Fruit fly (Drosophila melanogaster) S2 (cell line): ENCODE measurements around the gene inaE.
A peak's percentile ranks its signal among the peaks of the same experiment; 100 is the strongest.

Source experiments
- CG8478 ChIP-seq: fragments of >200 bp; optimal IDR thresholded peaks from 2 replicates; lab custom pipeline; 2018
- CTCF ChIP-seq, 2 experiments: fragments of >200 bp; optimal IDR thresholded peaks; 2 replicates each; lab custom pipeline; 2018

The inaE gene

DNA sequence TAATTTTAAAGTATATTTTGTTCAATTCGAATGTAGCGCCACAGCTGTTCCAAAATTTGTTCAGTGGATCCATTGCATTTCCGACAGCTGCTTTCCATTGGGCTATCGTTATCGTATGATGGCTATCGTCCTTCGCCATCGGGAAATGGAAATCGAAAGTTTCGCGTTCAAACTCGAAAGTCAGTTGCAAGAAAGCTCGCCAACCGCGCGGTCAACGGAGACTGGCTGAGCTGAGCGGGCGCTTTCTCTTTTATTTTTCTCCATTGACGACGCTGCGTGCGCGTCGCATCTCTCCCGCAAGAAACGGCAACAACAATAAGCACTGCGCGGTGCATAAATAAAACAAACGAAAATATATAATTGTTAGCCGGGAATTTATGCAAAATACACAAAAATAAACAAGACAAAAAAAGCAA, at the start of gene inaE:
Gene inaE, plus strand, starts transcription at position 181 of the 416 bp plus-strand sequence.
- no peak for TF ChIP-seq CG8478 (lab: Kevin White, UChicago)
- TF ChIP-seq CTCF (optimal IDR thresholded peaks at IDR 0.05; lab: Kevin White, UChicago), result peak in 1 of 2 experiments; percentile 14

DNA sequence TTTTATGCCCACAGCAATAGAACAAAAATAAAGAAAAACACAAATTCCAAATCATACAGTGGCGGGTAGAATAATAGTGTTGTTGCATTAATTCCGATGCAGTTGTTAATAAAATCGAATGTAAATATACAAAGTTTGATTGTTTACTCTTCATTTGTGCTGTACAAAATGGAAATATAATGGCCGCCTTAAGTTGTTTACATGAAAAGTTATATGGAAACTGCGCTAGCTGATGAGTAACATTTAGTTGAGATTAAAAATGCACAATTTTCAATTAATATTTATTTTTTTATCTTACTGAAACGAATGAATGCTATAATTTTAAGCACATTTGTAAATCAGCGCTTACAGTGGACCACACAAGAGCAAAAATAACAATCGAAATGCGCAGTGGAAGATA, 48.6 kb upstream of the inaE start:
- TF ChIP-seq CG8478 (lab: Kevin White, UChicago) (no peak), CTCF (optimal IDR thresholded peaks at IDR 0.05; lab: Kevin White, UChicago) (no peak)

DNA sequence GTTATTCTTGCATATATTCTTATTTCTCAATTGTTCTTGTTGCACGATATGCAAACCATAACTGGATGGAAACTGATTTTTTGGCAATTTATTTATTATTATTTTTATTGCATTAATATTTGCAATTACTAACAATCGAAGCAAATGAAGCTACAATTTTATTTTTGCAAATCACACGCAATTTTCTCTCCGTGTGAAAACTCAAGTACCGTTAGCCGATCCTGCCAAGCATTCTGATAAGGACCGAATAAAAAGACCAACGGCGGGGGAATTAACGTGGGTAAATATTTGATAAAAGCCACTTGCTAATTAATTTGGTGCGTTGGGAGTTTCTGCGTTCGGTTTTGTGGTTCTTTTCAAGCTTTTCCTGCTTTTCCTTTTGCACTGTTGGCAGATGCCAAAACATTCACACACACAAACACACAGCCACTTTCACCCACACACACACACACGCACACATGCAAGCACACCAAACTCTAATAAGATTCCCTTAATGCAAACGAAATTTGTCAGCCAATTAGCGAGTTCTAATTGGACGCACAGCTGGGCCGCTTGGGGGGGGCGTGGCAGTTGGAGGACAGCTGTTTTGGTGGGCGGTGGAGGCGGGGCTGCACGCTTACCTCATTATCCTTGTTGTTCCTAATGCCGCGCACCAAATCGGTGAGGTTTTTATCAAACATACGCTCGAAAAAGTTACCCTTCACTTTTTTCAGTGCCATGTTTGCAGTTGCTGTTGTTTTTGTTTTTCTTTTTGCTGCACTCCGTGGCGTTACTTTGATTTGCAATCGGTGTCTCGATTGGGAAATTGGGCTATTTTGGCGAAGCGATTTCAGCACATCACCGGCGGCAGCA, 48.0 kb upstream of the inaE start:
- TF ChIP-seq CG8478 (lab: Kevin White, UChicago) (no peak), CTCF (optimal IDR thresholded peaks at IDR 0.05; lab: Kevin White, UChicago) (no peak)

DNA sequence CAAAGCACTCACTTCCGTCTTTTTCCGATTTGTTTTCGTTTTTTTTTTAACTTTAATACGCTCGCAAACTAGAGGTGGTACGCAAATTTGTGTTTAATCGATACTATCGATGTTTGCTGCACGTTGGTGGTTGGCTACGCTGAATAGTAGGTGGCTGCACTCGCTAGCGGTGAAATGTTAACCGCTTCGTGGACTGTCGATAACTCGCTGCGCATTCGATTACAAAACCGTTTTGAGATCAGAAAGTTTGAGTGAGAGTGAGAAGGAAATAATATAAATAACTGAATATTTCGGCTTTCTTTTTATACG, 47.4 kb upstream of the inaE start, which contains the start of gene g:
Gene g, minus strand, starts transcription at position 105 of the 309 bp plus-strand sequence.
- peak in 1 of 2 experiments; percentile 51 for TF ChIP-seq CTCF (optimal IDR thresholded peaks at IDR 0.05; lab: Kevin White, UChicago)
- TF ChIP-seq CG8478 (lab: Kevin White, UChicago), result no peak

DNA sequence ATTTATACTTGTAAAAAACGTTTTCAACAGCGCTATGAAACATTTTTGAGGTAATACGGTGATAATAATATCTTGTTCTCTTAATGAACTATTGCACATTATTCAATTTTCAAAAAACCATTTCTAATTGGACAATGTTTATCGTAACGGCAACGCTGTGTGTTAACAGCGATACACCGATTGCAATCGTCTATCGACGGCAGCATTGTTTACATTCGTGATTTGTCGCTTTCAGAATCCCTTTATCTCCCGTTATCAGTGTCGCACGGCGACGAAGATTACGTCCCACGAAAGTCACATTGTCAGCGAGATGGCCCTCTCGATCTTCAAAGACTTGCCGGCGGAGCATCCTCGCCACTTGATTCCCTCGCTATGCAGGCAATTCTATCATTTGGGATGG, 45.6 kb upstream of the inaE start, which contains the start of gene CG11134:
Gene CG11134, plus strand, starts transcription at position 4 of the 400 bp plus-strand sequence.
- TF ChIP-seq CG8478 (lab: Kevin White, UChicago) (no peak), CTCF (optimal IDR thresholded peaks at IDR 0.05; lab: Kevin White, UChicago) (no peak)

DNA sequence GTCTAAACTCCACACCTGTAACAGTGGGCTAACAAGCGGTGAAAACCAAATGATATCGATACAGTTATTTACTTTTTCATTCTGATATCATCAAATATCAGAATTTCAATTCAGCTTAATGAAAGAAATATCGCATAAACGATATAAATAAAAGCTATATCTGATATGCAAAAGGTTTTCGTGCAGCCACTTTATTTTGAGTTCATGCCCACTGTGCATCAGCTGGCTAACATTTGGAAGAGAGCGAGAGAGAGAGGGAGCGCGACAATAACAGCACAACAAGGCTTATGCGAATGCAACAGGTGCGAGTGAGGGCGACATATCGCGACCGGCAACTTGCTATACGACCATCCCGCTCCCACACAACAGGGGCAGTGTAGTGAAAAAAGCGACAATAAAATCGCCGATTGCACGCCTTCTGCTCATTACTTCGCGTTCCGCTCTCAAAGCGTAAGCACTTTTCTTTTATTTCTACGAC, 44.1 kb upstream of the inaE start, which contains the start of gene CG11151:
Gene CG11151, plus strand, starts transcription at position 334 of the 478 bp plus-strand sequence.
- no peak for TF ChIP-seq CG8478 (lab: Kevin White, UChicago)
- peak in 1 of 2 experiments; percentile 20 for TF ChIP-seq CTCF (optimal IDR thresholded peaks at IDR 0.05; lab: Kevin White, UChicago)

DNA sequence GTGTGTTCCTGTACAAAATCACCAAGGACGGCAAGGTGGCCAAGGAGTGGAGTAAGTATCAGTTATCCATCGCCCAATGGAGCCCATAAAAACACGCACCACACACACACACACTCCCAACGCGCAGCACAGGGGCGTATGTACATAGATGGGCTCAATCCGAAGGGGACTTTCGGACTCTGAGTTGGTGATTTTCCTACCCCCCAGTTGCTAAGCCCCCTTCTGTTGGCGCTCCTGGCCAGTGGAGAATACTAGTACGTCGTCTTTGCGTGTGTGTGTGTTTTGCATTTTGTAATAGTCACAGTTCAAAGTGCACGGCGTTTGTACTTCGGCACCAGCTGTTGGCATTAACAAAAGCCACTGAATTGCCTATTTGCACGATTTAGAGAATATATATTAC, 43.5 kb upstream of the inaE start:
- TF ChIP-seq CG8478 (lab: Kevin White, UChicago) (no peak), CTCF (optimal IDR thresholded peaks at IDR 0.05; lab: Kevin White, UChicago) (no peak)

DNA sequence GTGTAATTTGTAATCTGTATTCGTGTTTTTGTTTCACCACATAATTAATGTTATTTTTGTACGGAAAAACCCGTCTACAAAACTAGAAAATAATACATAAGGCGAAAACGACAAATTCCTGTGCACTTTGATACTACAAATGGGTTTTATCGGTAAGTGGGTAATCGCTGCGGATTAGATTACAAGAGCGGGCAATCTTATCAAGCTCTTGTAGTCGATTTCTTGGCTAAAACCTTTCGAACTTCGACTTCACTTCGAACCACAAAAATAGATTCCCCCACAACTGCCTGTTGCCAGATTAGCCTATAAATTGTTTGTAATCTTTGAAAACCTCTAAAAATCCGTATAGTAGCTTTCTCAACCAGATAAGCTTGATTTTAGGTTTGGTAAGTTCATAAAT, 42.5 kb upstream of the inaE start:
- TF ChIP-seq CTCF (optimal IDR thresholded peaks at IDR 0.05; lab: Kevin White, UChicago) (no peak), CG8478 (lab: Kevin White, UChicago) (no peak)

DNA sequence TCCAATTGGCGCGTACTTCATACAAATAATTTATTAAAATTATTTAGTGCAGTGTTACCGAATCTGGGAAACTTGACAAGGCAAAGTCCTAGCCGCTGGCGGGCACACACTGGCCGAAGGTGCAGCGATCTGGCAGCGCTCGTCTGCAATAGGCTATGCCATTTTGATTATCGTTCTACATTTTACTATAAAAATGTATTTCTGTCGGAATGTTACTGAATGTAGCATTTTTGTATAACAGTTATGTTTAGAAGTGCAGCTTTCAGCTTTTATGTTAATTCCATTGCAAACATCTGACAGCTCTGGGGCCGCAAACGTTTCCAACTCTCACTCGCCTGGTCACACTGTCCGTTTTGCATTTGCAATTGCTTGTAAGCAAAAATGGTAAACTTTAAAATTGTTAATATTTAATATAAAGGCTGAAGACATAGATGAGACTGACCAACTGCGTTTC, 38.9 kb upstream of the inaE start, which contains the start of gene Grip91:
Gene Grip91, minus strand, starts transcription at position 85 of the 454 bp plus-strand sequence.
- TF ChIP-seq CG8478 (lab: Kevin White, UChicago) (no peak), CTCF (optimal IDR thresholded peaks at IDR 0.05; lab: Kevin White, UChicago) (peak; percentile 2 to 31)

DNA sequence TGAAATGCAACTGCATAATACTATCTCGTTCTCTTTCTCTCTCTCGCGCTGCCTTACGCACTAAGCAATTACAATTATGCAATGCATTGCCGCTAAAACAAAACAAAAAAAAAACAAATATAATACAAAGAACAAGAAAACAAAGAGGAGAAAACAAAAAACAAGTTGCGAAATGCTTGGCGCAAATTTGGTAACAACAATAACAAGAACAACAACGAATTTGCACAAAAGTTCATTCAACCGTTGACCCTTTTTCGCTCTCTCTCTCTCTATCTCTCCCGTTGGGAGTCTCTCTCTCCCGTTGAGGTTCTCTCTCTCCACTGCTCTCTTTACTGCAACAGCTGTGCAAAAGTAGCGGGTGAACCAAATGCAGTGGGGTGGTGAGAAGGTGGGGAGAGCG, 36.5 kb upstream of the inaE start:
- TF ChIP-seq CG8478 (lab: Kevin White, UChicago) (no peak), CTCF (optimal IDR thresholded peaks at IDR 0.05; lab: Kevin White, UChicago) (no peak)

DNA sequence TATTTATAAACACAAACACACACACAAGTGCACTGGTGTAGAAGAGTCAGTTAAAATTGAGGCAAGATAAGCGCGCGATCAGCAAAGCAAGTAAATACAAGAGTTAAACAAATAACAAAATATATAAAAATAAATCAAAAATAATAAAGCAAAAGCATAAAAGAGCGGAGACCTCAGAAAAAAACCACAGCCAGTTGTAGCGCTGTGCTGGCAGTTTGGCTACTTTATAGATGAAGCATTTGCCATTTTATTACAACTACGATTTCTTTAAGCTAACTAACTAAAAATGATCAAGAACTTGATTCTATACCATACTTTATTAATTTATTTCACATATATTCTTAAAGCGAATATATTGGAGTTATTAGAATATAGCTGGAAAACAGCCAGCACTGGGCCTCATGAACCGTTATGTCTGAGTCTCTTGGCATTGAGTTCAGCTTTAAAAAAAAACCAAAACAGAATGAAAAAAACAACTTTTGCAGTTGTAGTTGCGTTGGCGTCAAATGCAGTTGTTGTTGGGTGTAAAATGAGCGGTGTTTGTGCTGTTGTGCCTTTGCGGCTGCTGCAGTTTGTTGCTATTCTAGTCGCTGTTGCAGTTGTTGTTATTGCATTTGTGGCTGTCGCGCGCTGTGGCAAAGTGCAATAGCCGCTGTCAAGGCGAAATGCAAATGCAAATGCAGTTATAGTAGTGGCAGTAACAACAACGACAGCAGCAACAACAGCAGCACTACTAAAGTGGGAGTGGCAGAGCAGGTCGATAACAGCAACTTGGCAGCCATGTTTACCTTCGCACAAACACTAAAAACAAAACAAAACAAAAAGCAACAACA, 35.7 kb upstream of the inaE start:
- TF ChIP-seq CTCF (optimal IDR thresholded peaks at IDR 0.05; lab: Kevin White, UChicago) (no peak), CG8478 (lab: Kevin White, UChicago) (no peak)

DNA sequence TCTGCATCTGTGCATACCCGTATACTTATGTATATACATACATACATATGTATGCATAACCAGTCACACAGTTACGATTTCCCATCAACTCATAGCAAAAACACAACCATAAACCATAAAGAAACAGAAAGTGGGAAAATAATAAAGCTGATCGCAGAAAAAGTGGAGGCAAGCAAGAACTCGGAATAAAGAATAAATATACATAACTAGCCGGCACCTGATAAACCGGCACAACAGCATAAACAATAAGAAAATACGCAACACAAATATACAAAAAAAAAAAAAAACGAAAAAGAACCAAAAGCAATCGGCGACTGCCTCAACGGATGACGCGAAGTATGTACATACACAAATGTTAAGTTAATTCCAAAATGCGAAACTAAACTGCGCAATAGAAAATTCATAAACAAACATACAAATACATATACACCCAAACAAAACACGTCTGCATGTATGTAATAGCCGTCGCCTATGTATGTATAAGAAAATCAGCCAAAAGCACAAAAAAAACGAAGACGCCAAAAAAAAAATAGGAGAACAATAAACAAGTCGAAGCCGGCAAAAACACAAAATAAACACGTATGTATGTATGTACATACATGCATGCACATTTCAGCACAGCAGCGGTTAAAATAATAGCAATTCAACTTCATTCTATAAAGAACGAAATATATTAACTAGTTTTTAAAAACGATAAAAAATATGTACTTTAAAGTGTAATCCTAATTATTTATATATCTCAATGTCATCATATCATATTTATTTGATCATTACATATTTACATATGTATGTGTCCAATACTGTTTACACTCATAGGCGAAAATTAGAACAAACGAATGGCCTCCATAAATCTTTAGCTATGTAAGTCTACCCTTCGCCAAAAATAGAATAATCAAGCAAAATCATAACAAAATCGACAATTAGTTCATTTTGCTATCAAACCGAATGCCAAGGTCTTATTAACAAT, 34.3 kb upstream of the inaE start:
- TF ChIP-seq CTCF (optimal IDR thresholded peaks at IDR 0.05; lab: Kevin White, UChicago) (no peak), CG8478 (lab: Kevin White, UChicago) (no peak)

DNA sequence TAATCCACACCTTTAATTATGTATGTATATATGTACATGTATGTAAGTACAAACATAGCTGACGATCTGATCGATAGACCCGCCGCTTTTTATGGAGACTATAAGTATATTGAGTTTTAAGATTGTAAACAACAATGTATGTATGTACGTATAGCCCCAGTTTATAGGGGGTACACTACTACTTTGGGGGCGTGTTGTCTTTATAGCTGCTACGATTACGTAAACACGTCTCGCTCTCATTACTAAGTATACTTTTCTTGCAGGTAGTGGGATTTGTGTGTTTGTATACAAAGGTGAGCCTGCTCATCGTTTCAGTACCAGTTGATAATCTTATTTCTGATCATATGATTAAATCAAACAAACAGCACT, 33.7 kb upstream of the inaE start:
- no peak for TF ChIP-seq CG8478 (lab: Kevin White, UChicago)
- TF ChIP-seq CTCF (optimal IDR thresholded peaks at IDR 0.05; lab: Kevin White, UChicago), result no peak
